Fruit fly (Drosophila melanogaster): ENCODE data around the gene tin.
A peak's percentile ranks its signal among the peaks of the same experiment; 100 is the strongest.

tin gene

dm6 chr3R:21378595-21378994, at the start of gene tin:
Gene tin (plus strand): TSS chr3R:21378977.
- TF ChIP-seq CG6163 (GFP tag; IDR thresholded peaks at IDR 0.05) (peak; percentile 98), CG8319 (GFP tag; optimal IDR thresholded peaks at IDR 0.05) (peak; percentile 84), svp (GFP tag) (peak; percentile 97), lz (GFP tag; optimal IDR thresholded peaks at IDR 0.05) (peak; percentile 89), CG8632 (GFP tag; optimal IDR thresholded peaks at IDR 0.05) (peak; percentile 93), CG11294 (GFP tag; IDR thresholded peaks at IDR 0.05) (peak; percentile 87), CG31627 (GFP tag; optimal IDR thresholded peaks at IDR 0.05) (peak; percentile 74), CG32006 (GFP tag; optimal IDR thresholded peaks at IDR 0.05) (peak; percentile 91), CG10669 (GFP tag; optimal IDR thresholded peaks at IDR 0.05) (peak; percentile 92), Hr39 (GFP tag; optimal IDR thresholded peaks at IDR 0.05) (peak; percentile 77), CG6854 (GFP tag; optimal IDR thresholded peaks at IDR 0.05) (peak; percentile 86), cyc (GFP tag; optimal IDR thresholded peaks at IDR 0.05) (peak; percentile 83), CG9139 (GFP tag; optimal IDR thresholded peaks at IDR 0.05) (peak; percentile 86), Lpt (GFP tag; optimal IDR thresholded peaks at IDR 0.05) (peak; percentile 88), dac (GFP tag; optimal IDR thresholded peaks at IDR 0.05) (peak; percentile 80), CG16779 (tag; optimal IDR thresholded peaks at IDR 0.05) (peak; percentile 85), Sox102F (GFP tag; optimal IDR thresholded peaks at IDR 0.05) (peak; percentile 92), CG4318 (GFP tag; optimal IDR thresholded peaks at IDR 0.05) (peak; percentile 74), eg (GFP tag; IDR thresholded peaks at IDR 0.05) (peak; percentile 98), OdsH (GFP tag; optimal IDR thresholded peaks at IDR 0.05) (peak; percentile 92), esn (GFP tag; optimal IDR thresholded peaks at IDR 0.05) (peak; percentile 96), Hr38 (GFP tag; optimal IDR thresholded peaks at IDR 0.05) (no peak), Gug (GFP tag; IDR thresholded peaks at IDR 0.05) (peak; percentile 92), Ets96B (tag; optimal IDR thresholded peaks at IDR 0.05) (peak; percentile 95), vri (GFP tag; optimal IDR thresholded peaks at IDR 0.05) (peak; percentile 91), achi (GFP tag; optimal IDR thresholded peaks at IDR 0.05) (peak; percentile 92), acj6 (GFP tag; optimal IDR thresholded peaks at IDR 0.05) (peak; percentile 95), CG11762 (GFP tag; optimal IDR thresholded peaks at IDR 0.05; ENCODE audit: insufficient read depth) (peak; percentile 80), Hr4 (GFP tag; optimal IDR thresholded peaks at IDR 0.05) (peak; percentile 82), Eip93F (GFP tag; optimal IDR thresholded peaks at IDR 0.05) (peak; percentile 89), Smox (GFP tag; optimal IDR thresholded peaks at IDR 0.05) (peak; percentile 91), Eip75B (GFP tag; optimal IDR thresholded peaks at IDR 0.05) (peak; percentile 86), fkh (GFP tag; optimal IDR thresholded peaks at IDR 0.05) (peak; percentile 53), fd85E (GFP tag; optimal IDR thresholded peaks at IDR 0.05) (peak; percentile 64), Sox14 (GFP tag; optimal IDR thresholded peaks at IDR 0.05) (peak; percentile 87), CG3032 (tag; optimal IDR thresholded peaks at IDR 0.05) (peak; percentile 96), pdm3 (GFP tag; optimal IDR thresholded peaks at IDR 0.05) (peak; percentile 87), topi (GFP tag; optimal IDR thresholded peaks at IDR 0.05) (peak; percentile 92), Met (GFP tag; optimal IDR thresholded peaks at IDR 0.05) (peak; percentile 93), CG1621 (tag; optimal IDR thresholded peaks at IDR 0.05) (peak; percentile 90), CG6808 (GFP tag; optimal IDR thresholded peaks at IDR 0.05) (peak; percentile 90), CG10631 (GFP tag; optimal IDR thresholded peaks at IDR 0.05) (peak; percentile 94), dsx (GFP tag; optimal IDR thresholded peaks at IDR 0.05; ENCODE audit: poor library complexity, severe bottlenecking) (peak; percentile 96), CG34406 (GFP tag; optimal IDR thresholded peaks at IDR 0.05) (peak; percentile 94), CG6276 (GFP tag; optimal IDR thresholded peaks at IDR 0.05) (peak; percentile 92), ss (GFP tag; optimal IDR thresholded peaks at IDR 0.05) (peak; percentile 89 to 91), CG6792 (GFP tag; optimal IDR thresholded peaks at IDR 0.05) (peak; percentile 95), CG11902 (GFP tag; optimal IDR thresholded peaks at IDR 0.05) (peak; percentile 76), spab (GFP tag; optimal IDR thresholded peaks at IDR 0.05) (peak; percentile 91), salr (GFP tag; optimal IDR thresholded peaks at IDR 0.05) (peak; percentile 80 to 86), Sox15 (GFP tag; optimal IDR thresholded peaks at IDR 0.05) (peak; percentile 72), CG7368 (GFP tag; optimal IDR thresholded peaks at IDR 0.05) (peak; percentile 88)
